Worm (Caenorhabditis elegans) whole organism, L2 larva: Measurements from ENCODE around the gene dsh-1.

ENCODE experiments used
- R02D3.7 ChIP-seq: fragments of 150-350 bp; optimal IDR thresholded peaks from 2 replicates; lab custom pipeline; 2014; ENCODE audit warnings: missing biosample characterization, missing genetic modification characterization
- ZK546.5 ChIP-seq: sonication (generic microtip); optimal IDR thresholded peaks from 2 replicates; lab custom pipeline; 2017; ENCODE audit warnings: missing biosample characterization, missing genetic modification characterization
- aly-2 ChIP-seq: fragments of 150-350 bp; optimal IDR thresholded peaks from 2 replicates; lab custom pipeline; 2014; ENCODE audit warnings: missing biosample characterization, missing genetic modification characterization
- dmd-4 ChIP-seq: sonication (generic microtip); optimal IDR thresholded peaks from 2 replicates; lab custom pipeline; 2017; ENCODE audit warnings: missing biosample characterization, missing genetic modification characterization
- lin-39 ChIP-seq: fragments of 150-350 bp; optimal IDR thresholded peaks from 2 replicates; lab custom pipeline; 2014; ENCODE audit warnings: missing biosample characterization, missing genetic modification reagents, missing genetic modification characterization
- lsy-2 ChIP-seq, 2 experiments: fragments of 150-350 bp in 1 of 2; sonication (generic microtip) in 1 of 2; optimal IDR thresholded peaks; 2 replicates each; lab custom pipeline; 2014 to 2017; ENCODE audit warnings: missing biosample characterization in 2 of 2, missing genetic modification characterization in 2 of 2
- mdl-1 ChIP-seq, 2 experiments: fragments of 150-350 bp in 1 of 2; sonication (generic microtip) in 1 of 2; optimal IDR thresholded peaks; 2 replicates each; lab custom pipeline; 2017; ENCODE audit warnings: missing biosample characterization in 2 of 2, missing genetic modification characterization in 2 of 2
- nhr-11 ChIP-seq: fragments of 150-350 bp; optimal IDR thresholded peaks from 2 replicates; lab custom pipeline; 2014; ENCODE audit warnings: missing biosample characterization, missing genetic modification characterization
- nhr-237 ChIP-seq: fragments of 150-350 bp; optimal IDR thresholded peaks from 2 replicates; lab custom pipeline; 2014; ENCODE audit warnings: missing biosample characterization, missing genetic modification characterization
- nhr-25 ChIP-seq: fragments of 150-350 bp; sonication (generic microtip); optimal IDR thresholded peaks from 3 replicates; lab custom pipeline; 2014; ENCODE audit warnings: missing biosample characterization, missing genetic modification characterization
- nhr-77 ChIP-seq: fragments of 150-350 bp; optimal IDR thresholded peaks from 2 replicates; lab custom pipeline; 2014; ENCODE audit warnings: missing biosample characterization, missing genetic modification characterization
- unc-55 ChIP-seq: fragments of 150-350 bp; sonication (generic microtip); optimal IDR thresholded peaks from 3 replicates; lab custom pipeline; 2014; ENCODE audit warnings: missing biosample characterization, missing genetic modification reagents, missing genetic modification characterization
- zag-1 ChIP-seq: fragments of 150-350 bp; optimal IDR thresholded peaks from 2 replicates; lab custom pipeline; 2014; ENCODE audit warnings: missing biosample characterization, missing genetic modification characterization
- ztf-11 ChIP-seq: sonication (generic microtip); optimal IDR thresholded peaks from 2 replicates; lab custom pipeline; 2017; ENCODE audit warnings: missing biosample characterization, missing genetic modification characterization

DNA sequence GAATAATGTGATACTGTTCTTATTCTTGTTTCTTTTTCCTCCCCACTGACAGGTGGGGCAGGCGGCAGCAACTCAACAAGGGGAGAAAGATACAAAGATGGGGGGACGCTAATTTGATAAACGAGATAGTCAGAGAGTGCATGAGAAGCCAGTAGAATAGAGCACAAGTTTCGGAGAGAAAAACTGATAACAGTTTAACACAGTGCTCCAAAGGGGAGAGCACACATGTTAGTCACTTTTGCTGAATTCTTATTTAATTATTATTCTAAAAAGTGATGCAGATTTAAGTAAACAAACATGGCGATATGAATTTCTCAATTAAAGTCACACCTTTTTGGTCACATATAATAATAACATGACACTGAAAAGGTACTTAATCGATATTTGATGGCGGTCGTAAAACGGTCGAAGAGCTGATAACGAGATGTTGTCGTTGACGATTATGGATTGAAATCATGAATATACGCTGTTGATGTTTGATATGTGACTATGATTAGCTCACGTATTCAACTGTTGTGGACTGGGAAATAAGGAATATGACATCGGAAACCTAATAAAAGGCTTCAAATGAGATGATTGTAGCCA is 39.1 kb downstream of the dsh-1 start:
- TF ChIP-seq dmd-4 (tag; lab: Kevin White, UChicago): no peak
- no peak for TF ChIP-seq R02D3.7 (tag; lab: Kevin White, UChicago)
- no peak for TF ChIP-seq nhr-237 (tag; lab: Kevin White, UChicago)
- TF ChIP-seq lin-39 (tag; lab: Kevin White, UChicago): no peak
- no peak for TF ChIP-seq ztf-11 (tag; lab: Kevin White, UChicago)
- TF ChIP-seq nhr-77 (tag; lab: Kevin White, UChicago): no peak
- no peak for TF ChIP-seq lsy-2 (tag; optimal IDR thresholded peaks at IDR 0.05; lab: Kevin White, UChicago)
- no peak for TF ChIP-seq nhr-25 (tag; lab: Kevin White, UChicago)
- TF ChIP-seq zag-1 (tag; lab: Kevin White, UChicago): no peak
- no peak for TF ChIP-seq nhr-11 (tag; lab: Kevin White, UChicago)
- TF ChIP-seq aly-2: no peak
- TF ChIP-seq unc-55 (GFP tag; lab: Kevin White, UChicago): no peak
- TF ChIP-seq mdl-1 (tag; optimal IDR thresholded peaks at IDR 0.05; lab: Kevin White, UChicago): no peak
- TF ChIP-seq ZK546.5 (tag; lab: Kevin White, UChicago): no peak
